Worm (Caenorhabditis elegans) whole organism, L2 larva: ENCODE results near the gene mecr-1.

Experiments used
- C34F6.9 ChIP-seq: fragments of 150-350 bp; optimal IDR thresholded peaks from 2 replicates; lab custom pipeline; 2014; ENCODE audit warnings: missing biosample characterization, missing genetic modification characterization
- F13H6.1 ChIP-seq: sonication (generic microtip); optimal IDR thresholded peaks from 2 replicates; lab custom pipeline; 2016; ENCODE audit warnings: missing genetic modification characterization, missing compliant biosample characterization
- R02D3.7 ChIP-seq: fragments of 150-350 bp; optimal IDR thresholded peaks from 2 replicates; lab custom pipeline; 2014; ENCODE audit warnings: missing biosample characterization, missing genetic modification characterization
- Y55F3AM.14 ChIP-seq: fragments of 200-800 bp; sonication (Bioruptor generic); optimal IDR thresholded peaks from 2 replicates; lab custom pipeline; 2018; ENCODE audit warnings: mild to moderate bottlenecking, missing genetic modification characterization, missing compliant biosample characterization
- ZK546.5 ChIP-seq: sonication (generic microtip); optimal IDR thresholded peaks from 2 replicates; lab custom pipeline; 2017; ENCODE audit warnings: missing biosample characterization, missing genetic modification characterization
- alr-1 ChIP-seq: fragments of 150-350 bp; optimal IDR thresholded peaks from 2 replicates; lab custom pipeline; 2014; ENCODE audit warnings: missing biosample characterization, missing genetic modification characterization
- aly-2 ChIP-seq: fragments of 150-350 bp; optimal IDR thresholded peaks from 2 replicates; lab custom pipeline; 2014; ENCODE audit warnings: missing biosample characterization, missing genetic modification characterization
- ama-1 ChIP-seq: fragments of 150-350 bp; optimal IDR thresholded peaks from 2 replicates; lab custom pipeline; 2018; ENCODE audit warnings: inconsistent platforms
- blmp-1 ChIP-seq: sonication (generic microtip); optimal IDR thresholded peaks from 2 replicates; lab custom pipeline; 2017; ENCODE audit warnings: missing genetic modification characterization, mild to moderate bottlenecking, missing compliant biosample characterization, antibody characterized with exemption, moderate library complexity; ENCODE audit not compliant: insufficient read depth
- ceh-16 ChIP-seq: fragments of 150-350 bp; optimal IDR thresholded peaks from 2 replicates; lab custom pipeline; 2014; ENCODE audit warnings: missing biosample characterization, missing genetic modification characterization
- ceh-82 ChIP-seq: fragments of 150-350 bp; optimal IDR thresholded peaks from 2 replicates; lab custom pipeline; 2014; ENCODE audit warnings: missing biosample characterization, missing genetic modification characterization
- crh-2 ChIP-seq: sonication (generic microtip); optimal IDR thresholded peaks from 2 replicates; lab custom pipeline; 2017; ENCODE audit warnings: missing biosample characterization, missing genetic modification characterization
- dmd-4 ChIP-seq: sonication (generic microtip); optimal IDR thresholded peaks from 2 replicates; lab custom pipeline; 2017; ENCODE audit warnings: missing biosample characterization, missing genetic modification characterization
- egl-27 ChIP-seq: sonication (generic microtip); optimal IDR thresholded peaks from 3 replicates; lab custom pipeline; 2017; ENCODE audit warnings: missing biosample characterization, missing genetic modification reagents, missing genetic modification characterization
- elt-1 ChIP-seq: fragments of 150-350 bp; optimal IDR thresholded peaks from 2 replicates; lab custom pipeline; 2014; ENCODE audit warnings: missing biosample characterization, missing genetic modification characterization
- elt-3 ChIP-seq: sonication (generic microtip); optimal IDR thresholded peaks from 2 replicates; lab custom pipeline; 2017; ENCODE audit warnings: missing biosample characterization, missing genetic modification characterization
- fos-1 ChIP-seq: fragments of 150-350 bp; optimal IDR thresholded peaks from 2 replicates; lab custom pipeline; 2014; ENCODE audit warnings: missing biosample characterization, missing genetic modification characterization
- gmeb-1 ChIP-seq: fragments of 150-350 bp; optimal IDR thresholded peaks from 2 replicates; lab custom pipeline; 2014; ENCODE audit warnings: missing biosample characterization, missing genetic modification characterization
- lin-11 ChIP-seq: fragments of 150-350 bp; sonication (generic microtip); optimal IDR thresholded peaks from 2 replicates; lab custom pipeline; 2014; ENCODE audit warnings: missing biosample characterization, missing genetic modification characterization, inconsistent platforms, mixed read lengths
- lin-13 ChIP-seq: fragments of 150-350 bp; optimal IDR thresholded peaks from 2 replicates; lab custom pipeline; 2014; ENCODE audit warnings: missing biosample characterization, missing genetic modification reagents, missing genetic modification characterization
- lin-39 ChIP-seq: fragments of 150-350 bp; optimal IDR thresholded peaks from 2 replicates; lab custom pipeline; 2014; ENCODE audit warnings: missing biosample characterization, missing genetic modification reagents, missing genetic modification characterization
- lsy-2 ChIP-seq, 2 experiments: fragments of 150-350 bp in 1 of 2; sonication (generic microtip) in 1 of 2; optimal IDR thresholded peaks; 2 replicates each; lab custom pipeline; 2014 to 2017; ENCODE audit warnings: missing biosample characterization in 2 of 2, missing genetic modification characterization in 2 of 2
- mab-5 ChIP-seq: fragments of 150-350 bp; optimal IDR thresholded peaks from 2 replicates; lab custom pipeline; 2014; ENCODE audit warnings: missing biosample characterization, missing genetic modification characterization
- mbf-1 ChIP-seq: sonication (generic microtip); optimal IDR thresholded peaks from 2 replicates; lab custom pipeline; 2017; ENCODE audit warnings: missing biosample characterization, missing genetic modification characterization
- mdl-1 ChIP-seq, 2 experiments: fragments of 150-350 bp in 1 of 2; sonication (generic microtip) in 1 of 2; optimal IDR thresholded peaks; 2 replicates each; lab custom pipeline; 2017; ENCODE audit warnings: missing biosample characterization in 2 of 2, missing genetic modification characterization in 2 of 2
- nhr-10 ChIP-seq: sonication (generic microtip); optimal IDR thresholded peaks from 2 replicates; lab custom pipeline; 2017; ENCODE audit warnings: missing biosample characterization, missing genetic modification characterization
- nhr-11 ChIP-seq: fragments of 150-350 bp; optimal IDR thresholded peaks from 2 replicates; lab custom pipeline; 2014; ENCODE audit warnings: missing biosample characterization, missing genetic modification characterization
- nhr-12 ChIP-seq: fragments of 150-350 bp; optimal IDR thresholded peaks from 2 replicates; lab custom pipeline; 2014; ENCODE audit warnings: missing biosample characterization, missing genetic modification characterization
- nhr-129 ChIP-seq: fragments of 150-350 bp; optimal IDR thresholded peaks from 2 replicates; lab custom pipeline; 2014; ENCODE audit warnings: missing biosample characterization, missing genetic modification characterization
- nhr-21 ChIP-seq: fragments of 150-350 bp; optimal IDR thresholded peaks from 2 replicates; lab custom pipeline; 2014; ENCODE audit warnings: missing biosample characterization, missing genetic modification characterization
- nhr-23 ChIP-seq: fragments of 150-350 bp; optimal IDR thresholded peaks from 2 replicates; lab custom pipeline; 2014; ENCODE audit warnings: missing biosample characterization, missing genetic modification reagents, missing genetic modification characterization
- nhr-237 ChIP-seq: fragments of 150-350 bp; optimal IDR thresholded peaks from 2 replicates; lab custom pipeline; 2014; ENCODE audit warnings: missing biosample characterization, missing genetic modification characterization
- nhr-25 ChIP-seq: fragments of 150-350 bp; sonication (generic microtip); optimal IDR thresholded peaks from 3 replicates; lab custom pipeline; 2014; ENCODE audit warnings: missing biosample characterization, missing genetic modification characterization
- nhr-6 ChIP-seq: fragments of 150-350 bp; optimal IDR thresholded peaks from 2 replicates; lab custom pipeline; 2014; ENCODE audit warnings: missing biosample characterization, missing genetic modification characterization
- nhr-77 ChIP-seq: fragments of 150-350 bp; optimal IDR thresholded peaks from 2 replicates; lab custom pipeline; 2014; ENCODE audit warnings: missing biosample characterization, missing genetic modification characterization
- peb-1 ChIP-seq: fragments of 150-350 bp; optimal IDR thresholded peaks from 2 replicates; lab custom pipeline; 2014; ENCODE audit warnings: missing biosample characterization, missing genetic modification characterization
- sem-4 ChIP-seq: fragments of 150-350 bp; optimal IDR thresholded peaks from 2 replicates; lab custom pipeline; 2014; ENCODE audit warnings: missing biosample characterization, missing genetic modification reagents, missing genetic modification characterization
- skn-1 ChIP-seq: sonication (generic microtip); optimal IDR thresholded peaks from 2 replicates; lab custom pipeline; 2017; ENCODE audit warnings: missing biosample characterization, missing genetic modification characterization
- sma-3 ChIP-seq: sonication (generic microtip); optimal IDR thresholded peaks from 2 replicates; lab custom pipeline; 2016; ENCODE audit warnings: missing genetic modification reagents, missing genetic modification characterization, missing compliant biosample characterization
- sma-9 ChIP-seq, 2 experiments: fragments of 150-350 bp in 1 of 2; sonication (generic microtip) in 1 of 2; optimal IDR thresholded peaks; 2 replicates each; lab custom pipeline; 2014 to 2016; ENCODE audit warnings: missing genetic modification characterization in 2 of 2, mild to moderate bottlenecking in 1 of 2, missing biosample characterization in 1 of 2, missing compliant biosample characterization in 1 of 2, missing genetic modification reagents in 1 of 2, moderate library complexity in 1 of 2
- snpc-4 ChIP-seq: fragments of 150-350 bp; optimal IDR thresholded peaks from 2 replicates; lab custom pipeline; 2014; ENCODE audit warnings: missing biosample characterization, missing genetic modification characterization
- unc-39 ChIP-seq: fragments of 150-350 bp; optimal IDR thresholded peaks from 2 replicates; lab custom pipeline; 2014; ENCODE audit warnings: missing biosample characterization, missing genetic modification characterization
- unc-55 ChIP-seq: fragments of 150-350 bp; sonication (generic microtip); optimal IDR thresholded peaks from 3 replicates; lab custom pipeline; 2014; ENCODE audit warnings: missing biosample characterization, missing genetic modification reagents, missing genetic modification characterization
- unc-62 ChIP-seq: fragments of 150-350 bp; optimal IDR thresholded peaks from 2 replicates; lab custom pipeline; 2014; ENCODE audit warnings: missing biosample characterization, missing genetic modification reagents, missing genetic modification characterization
- zag-1 ChIP-seq: fragments of 150-350 bp; optimal IDR thresholded peaks from 2 replicates; lab custom pipeline; 2014; ENCODE audit warnings: missing biosample characterization, missing genetic modification characterization
- ztf-1 ChIP-seq: fragments of 200-800 bp; sonication (Bioruptor generic); conservative IDR thresholded peaks from 2 replicates; pipeline ENCODE4 v1.3.6; 2022; ENCODE audit warnings: missing genetic modification characterization, missing compliant biosample characterization
- ztf-11 ChIP-seq: sonication (generic microtip); optimal IDR thresholded peaks from 2 replicates; lab custom pipeline; 2017; ENCODE audit warnings: missing biosample characterization, missing genetic modification characterization
- ztf-4 ChIP-seq: fragments of 150-350 bp; optimal IDR thresholded peaks from 2 replicates; lab custom pipeline; 2014; ENCODE audit warnings: missing biosample characterization, missing genetic modification characterization

The mecr-1 gene

DNA sequence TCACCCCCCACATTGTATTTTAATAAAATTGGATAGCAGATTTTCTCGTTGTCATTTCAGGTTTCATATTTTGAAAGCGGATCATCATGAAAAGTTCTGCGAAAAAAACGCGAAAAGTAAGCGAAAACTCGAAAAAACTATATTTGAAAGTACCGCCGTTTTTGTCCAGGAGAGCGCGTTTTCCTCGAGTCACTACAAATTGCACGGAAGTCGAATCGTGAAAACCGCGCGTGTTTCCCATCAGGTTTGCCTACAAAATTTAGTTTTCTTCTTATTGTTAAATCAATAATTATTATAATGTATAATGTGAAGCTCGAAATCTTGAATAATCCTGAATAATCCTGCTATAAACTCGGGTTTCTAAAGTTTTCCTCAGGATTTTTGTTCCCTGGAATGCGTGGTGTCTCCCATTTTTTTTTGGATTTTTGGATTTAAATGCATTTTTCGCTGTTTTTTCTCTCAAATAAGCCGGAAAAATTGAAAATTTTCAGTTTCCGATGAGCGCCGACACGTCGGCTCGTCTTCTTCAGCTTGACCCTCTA is 12.6 kb upstream of the mecr-1 start, which contains the start of gene btf-1:
TSS of gene btf-1 (plus strand) at position 492 of the 542 bp plus-strand sequence.
- no peak for TF ChIP-seq mbf-1 (tag; lab: Kevin White, UChicago)
- no peak for TF ChIP-seq lin-39 (tag; lab: Kevin White, UChicago)
- TF ChIP-seq ztf-1 (GFP tag; lab: Robert Waterston, UW): no peak
- no peak for TF ChIP-seq ceh-16 (tag; lab: Kevin White, UChicago)
- TF ChIP-seq snpc-4: no peak
- TF ChIP-seq C34F6.9 (tag; lab: Kevin White, UChicago): peak; percentile 86
- TF ChIP-seq nhr-6 (tag; lab: Kevin White, UChicago): peak; percentile 57
- no peak for TF ChIP-seq mab-5 (tag; lab: Kevin White, UChicago)
- TF ChIP-seq aly-2: no peak
- no peak for TF ChIP-seq sem-4 (tag; lab: Kevin White, UChicago)
- no peak for TF ChIP-seq blmp-1 (tag; lab: Kevin White, UChicago)
- TF ChIP-seq nhr-25 (tag; lab: Kevin White, UChicago): peak; percentile 76
- no peak for TF ChIP-seq unc-39
- no peak for TF ChIP-seq elt-3 (tag; lab: Kevin White, UChicago)
- no peak for TF ChIP-seq nhr-237 (tag; lab: Kevin White, UChicago)
- TF ChIP-seq lin-11 (tag; lab: Kevin White, UChicago): peak; percentile 5
- TF ChIP-seq gmeb-1 (tag; lab: Kevin White, UChicago): peak; percentile 96
- no peak for TF ChIP-seq nhr-12 (tag; lab: Kevin White, UChicago)
- peak; percentile 48 for TF ChIP-seq egl-27 (tag; lab: Kevin White, UChicago)
- peak; percentile 5 for TF ChIP-seq dmd-4 (tag; lab: Kevin White, UChicago)
- no peak for TF ChIP-seq peb-1 (tag; lab: Kevin White, UChicago)
- TF ChIP-seq nhr-11 (tag; lab: Kevin White, UChicago): no peak
- TF ChIP-seq skn-1 (tag; lab: Kevin White, UChicago): no peak
- no peak for TF ChIP-seq nhr-23 (tag; lab: Kevin White, UChicago)
- peak; percentile 92 for TF ChIP-seq sma-3 (GFP tag; lab: Kevin White, UChicago)
- peak; percentile 76 for TF ChIP-seq F13H6.1 (tag; lab: Kevin White, UChicago)
- TF ChIP-seq mdl-1 (tag; optimal IDR thresholded peaks at IDR 0.05; lab: Kevin White, UChicago): peak in 1 of 2 experiments; percentile 23
- TF ChIP-seq unc-62 (GFP tag; lab: Kevin White, UChicago): no peak
- peak; percentile 80 for TF ChIP-seq ama-1
- TF ChIP-seq nhr-129: peak; percentile 71
- TF ChIP-seq ZK546.5 (tag; lab: Kevin White, UChicago): peak; percentile 6
- TF ChIP-seq alr-1: no peak
- peak; percentile 59 for TF ChIP-seq fos-1
- peak; percentile 26 for TF ChIP-seq R02D3.7 (tag; lab: Kevin White, UChicago)
- TF ChIP-seq nhr-10 (tag; lab: Kevin White, UChicago): no peak
- peak; percentile 79 for TF ChIP-seq nhr-21 (tag; lab: Kevin White, UChicago)
- TF ChIP-seq sma-9 (GFP tag; optimal IDR thresholded peaks at IDR 0.05; lab: Kevin White, UChicago): peak; percentile 70
- no peak for TF ChIP-seq sma-9 (tag; optimal IDR thresholded peaks at IDR 0.05; lab: Kevin White, UChicago)
- peak; percentile 53 for TF ChIP-seq Y55F3AM.14 (GFP tag; lab: Kevin White, UChicago)
- TF ChIP-seq nhr-77 (tag; lab: Kevin White, UChicago): peak; percentile 54
- peak; percentile 81 for TF ChIP-seq unc-55
- TF ChIP-seq ztf-11 (tag; lab: Kevin White, UChicago): no peak
- peak; percentile 68 for TF ChIP-seq crh-2 (tag; lab: Kevin White, UChicago)
- TF ChIP-seq zag-1 (tag; lab: Kevin White, UChicago): peak; percentile 1
- TF ChIP-seq lsy-2 (tag; optimal IDR thresholded peaks at IDR 0.05; lab: Kevin White, UChicago): peak; percentile 67 to 86
- TF ChIP-seq lin-13 (GFP tag; lab: Kevin White, UChicago): peak; percentile 78
- no peak for TF ChIP-seq elt-1 (tag; lab: Kevin White, UChicago)
- TF ChIP-seq ztf-4 (tag; lab: Kevin White, UChicago): peak; percentile 51
- TF ChIP-seq ceh-82 (tag; lab: Kevin White, UChicago): no peak
